Worm (Caenorhabditis elegans) whole organism, L2 larva: ENCODE results near the gene C26B9.3.

Source experiments
- C34F6.9 ChIP-seq: fragments of 150-350 bp; optimal IDR thresholded peaks from 2 replicates; lab custom pipeline; 2014; ENCODE audit warnings: missing biosample characterization, missing genetic modification characterization
- F13H6.1 ChIP-seq: sonication (generic microtip); optimal IDR thresholded peaks from 2 replicates; lab custom pipeline; 2016; ENCODE audit warnings: missing genetic modification characterization, missing compliant biosample characterization
- alr-1 ChIP-seq: fragments of 150-350 bp; optimal IDR thresholded peaks from 2 replicates; lab custom pipeline; 2014; ENCODE audit warnings: missing biosample characterization, missing genetic modification characterization
- aly-2 ChIP-seq: fragments of 150-350 bp; optimal IDR thresholded peaks from 2 replicates; lab custom pipeline; 2014; ENCODE audit warnings: missing biosample characterization, missing genetic modification characterization
- ama-1 ChIP-seq: fragments of 150-350 bp; optimal IDR thresholded peaks from 2 replicates; lab custom pipeline; 2018; ENCODE audit warnings: inconsistent platforms
- blmp-1 ChIP-seq: sonication (generic microtip); optimal IDR thresholded peaks from 2 replicates; lab custom pipeline; 2017; ENCODE audit warnings: missing genetic modification characterization, mild to moderate bottlenecking, missing compliant biosample characterization, antibody characterized with exemption, moderate library complexity; ENCODE audit not compliant: insufficient read depth
- ceh-16 ChIP-seq: fragments of 150-350 bp; optimal IDR thresholded peaks from 2 replicates; lab custom pipeline; 2014; ENCODE audit warnings: missing biosample characterization, missing genetic modification characterization
- crh-2 ChIP-seq: sonication (generic microtip); optimal IDR thresholded peaks from 2 replicates; lab custom pipeline; 2017; ENCODE audit warnings: missing biosample characterization, missing genetic modification characterization
- dmd-4 ChIP-seq: sonication (generic microtip); optimal IDR thresholded peaks from 2 replicates; lab custom pipeline; 2017; ENCODE audit warnings: missing biosample characterization, missing genetic modification characterization
- egl-27 ChIP-seq: sonication (generic microtip); optimal IDR thresholded peaks from 3 replicates; lab custom pipeline; 2017; ENCODE audit warnings: missing biosample characterization, missing genetic modification reagents, missing genetic modification characterization
- elt-1 ChIP-seq: fragments of 150-350 bp; optimal IDR thresholded peaks from 2 replicates; lab custom pipeline; 2014; ENCODE audit warnings: missing biosample characterization, missing genetic modification characterization
- elt-3 ChIP-seq: sonication (generic microtip); optimal IDR thresholded peaks from 2 replicates; lab custom pipeline; 2017; ENCODE audit warnings: missing biosample characterization, missing genetic modification characterization
- fos-1 ChIP-seq: fragments of 150-350 bp; optimal IDR thresholded peaks from 2 replicates; lab custom pipeline; 2014; ENCODE audit warnings: missing biosample characterization, missing genetic modification characterization
- lin-11 ChIP-seq: fragments of 150-350 bp; sonication (generic microtip); optimal IDR thresholded peaks from 2 replicates; lab custom pipeline; 2014; ENCODE audit warnings: missing biosample characterization, missing genetic modification characterization, inconsistent platforms, mixed read lengths
- lin-13 ChIP-seq: fragments of 150-350 bp; optimal IDR thresholded peaks from 2 replicates; lab custom pipeline; 2014; ENCODE audit warnings: missing biosample characterization, missing genetic modification reagents, missing genetic modification characterization
- lin-39 ChIP-seq: fragments of 150-350 bp; optimal IDR thresholded peaks from 2 replicates; lab custom pipeline; 2014; ENCODE audit warnings: missing biosample characterization, missing genetic modification reagents, missing genetic modification characterization
- lsy-2 ChIP-seq, 2 experiments: fragments of 150-350 bp in 1 of 2; sonication (generic microtip) in 1 of 2; optimal IDR thresholded peaks; 2 replicates each; lab custom pipeline; 2014 to 2017; ENCODE audit warnings: missing biosample characterization in 2 of 2, missing genetic modification characterization in 2 of 2
- mab-5 ChIP-seq: fragments of 150-350 bp; optimal IDR thresholded peaks from 2 replicates; lab custom pipeline; 2014; ENCODE audit warnings: missing biosample characterization, missing genetic modification characterization
- mbf-1 ChIP-seq: sonication (generic microtip); optimal IDR thresholded peaks from 2 replicates; lab custom pipeline; 2017; ENCODE audit warnings: missing biosample characterization, missing genetic modification characterization
- mdl-1 ChIP-seq, 2 experiments: fragments of 150-350 bp in 1 of 2; sonication (generic microtip) in 1 of 2; optimal IDR thresholded peaks; 2 replicates each; lab custom pipeline; 2017; ENCODE audit warnings: missing biosample characterization in 2 of 2, missing genetic modification characterization in 2 of 2
- nhr-12 ChIP-seq: fragments of 150-350 bp; optimal IDR thresholded peaks from 2 replicates; lab custom pipeline; 2014; ENCODE audit warnings: missing biosample characterization, missing genetic modification characterization
- nhr-129 ChIP-seq: fragments of 150-350 bp; optimal IDR thresholded peaks from 2 replicates; lab custom pipeline; 2014; ENCODE audit warnings: missing biosample characterization, missing genetic modification characterization
- nhr-23 ChIP-seq: fragments of 150-350 bp; optimal IDR thresholded peaks from 2 replicates; lab custom pipeline; 2014; ENCODE audit warnings: missing biosample characterization, missing genetic modification reagents, missing genetic modification characterization
- nhr-237 ChIP-seq: fragments of 150-350 bp; optimal IDR thresholded peaks from 2 replicates; lab custom pipeline; 2014; ENCODE audit warnings: missing biosample characterization, missing genetic modification characterization
- nhr-6 ChIP-seq: fragments of 150-350 bp; optimal IDR thresholded peaks from 2 replicates; lab custom pipeline; 2014; ENCODE audit warnings: missing biosample characterization, missing genetic modification characterization
- nhr-77 ChIP-seq: fragments of 150-350 bp; optimal IDR thresholded peaks from 2 replicates; lab custom pipeline; 2014; ENCODE audit warnings: missing biosample characterization, missing genetic modification characterization
- peb-1 ChIP-seq: fragments of 150-350 bp; optimal IDR thresholded peaks from 2 replicates; lab custom pipeline; 2014; ENCODE audit warnings: missing biosample characterization, missing genetic modification characterization
- skn-1 ChIP-seq: sonication (generic microtip); optimal IDR thresholded peaks from 2 replicates; lab custom pipeline; 2017; ENCODE audit warnings: missing biosample characterization, missing genetic modification characterization
- sma-3 ChIP-seq: sonication (generic microtip); optimal IDR thresholded peaks from 2 replicates; lab custom pipeline; 2016; ENCODE audit warnings: missing genetic modification reagents, missing genetic modification characterization, missing compliant biosample characterization
- snpc-4 ChIP-seq: fragments of 150-350 bp; optimal IDR thresholded peaks from 2 replicates; lab custom pipeline; 2014; ENCODE audit warnings: missing biosample characterization, missing genetic modification characterization
- unc-62 ChIP-seq: fragments of 150-350 bp; optimal IDR thresholded peaks from 2 replicates; lab custom pipeline; 2014; ENCODE audit warnings: missing biosample characterization, missing genetic modification reagents, missing genetic modification characterization
- ztf-1 ChIP-seq: fragments of 200-800 bp; sonication (Bioruptor generic); conservative IDR thresholded peaks from 2 replicates; pipeline ENCODE4 v1.3.6; 2022; ENCODE audit warnings: missing genetic modification characterization, missing compliant biosample characterization
- ztf-11 ChIP-seq: sonication (generic microtip); optimal IDR thresholded peaks from 2 replicates; lab custom pipeline; 2017; ENCODE audit warnings: missing biosample characterization, missing genetic modification characterization

The C26B9.3 gene

DNA sequence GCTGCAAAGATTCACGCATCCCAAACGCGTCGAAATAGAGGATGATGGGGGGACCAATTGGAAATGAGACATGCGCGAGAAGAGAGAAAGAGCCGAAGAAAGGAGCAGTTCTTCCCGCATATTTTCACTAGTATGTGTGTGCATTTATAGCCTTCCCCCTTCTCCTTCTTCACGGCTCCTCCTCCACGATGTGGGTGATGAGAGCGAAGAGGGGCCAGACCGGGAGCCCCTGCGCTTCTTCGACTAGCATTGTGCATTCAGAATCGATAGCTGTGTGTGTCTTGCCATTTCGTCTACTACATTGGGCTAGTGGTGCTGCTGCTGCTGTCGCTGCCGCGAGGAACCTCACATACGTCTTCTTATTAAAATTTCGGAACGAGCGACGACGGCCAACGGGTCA lies 30.1 kb downstream of the C26B9.3 start, which contains the start of gene jkk-1 (continued):
- peak; percentile 53 for TF ChIP-seq crh-2

DNA sequence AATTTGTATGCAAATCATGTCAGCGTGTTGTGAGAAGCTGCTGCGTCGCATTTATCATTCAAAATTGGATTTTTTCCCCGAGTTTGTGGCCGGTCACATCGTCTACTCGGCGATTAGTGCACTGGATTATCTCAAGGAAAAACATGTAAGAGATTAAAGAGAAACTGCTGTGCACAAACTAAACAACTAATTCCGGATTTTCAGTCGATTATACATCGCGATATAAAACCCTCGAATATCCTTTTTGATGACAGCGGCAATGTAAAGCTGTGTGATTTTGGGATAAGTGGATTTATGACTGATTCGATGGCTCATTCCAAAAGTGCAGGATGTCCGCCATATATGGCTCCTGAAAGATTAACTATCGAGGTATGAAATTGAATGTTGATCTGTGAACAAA lies 32.5 kb downstream of the C26B9.3 start:
- TF ChIP-seq nhr-23 (no peak), ama-1 (lab: Kevin White, UChicago) (no peak), crh-2 (no peak), dmd-4 (tag; lab: Kevin White, UChicago) (no peak), ceh-16 (no peak), unc-62 (GFP tag; lab: Kevin White, UChicago) (no peak), skn-1 (tag; lab: Kevin White, UChicago) (no peak), F13H6.1 (tag; lab: Kevin White, UChicago) (no peak)

DNA sequence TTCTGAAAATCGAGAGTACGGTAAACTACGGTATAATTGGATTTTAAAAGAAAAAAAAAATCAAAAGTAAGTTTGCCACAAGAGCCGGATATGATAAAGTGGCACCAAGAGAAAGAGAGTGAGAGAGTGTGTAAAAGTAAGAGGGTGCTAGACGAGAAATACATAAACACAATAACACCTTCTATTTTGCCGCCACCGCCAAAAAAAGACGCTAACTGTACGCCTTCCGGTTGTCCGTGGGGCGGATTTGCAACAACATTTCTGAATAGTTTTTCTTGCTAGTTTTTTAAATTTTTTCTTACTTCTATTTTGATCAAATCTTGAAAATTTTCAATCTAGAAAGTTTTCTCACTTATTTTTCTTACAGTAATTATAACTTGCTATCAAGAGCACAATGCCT lies 34.5 kb downstream of the C26B9.3 start, which contains the start of gene F35C8.8:
Gene F35C8.8, minus strand, starts transcription at position 2 of the 400 bp plus-strand sequence.
- TF ChIP-seq alr-1 (tag; lab: Kevin White, UChicago): no peak
- TF ChIP-seq nhr-6 (tag; lab: Kevin White, UChicago): no peak
- TF ChIP-seq dmd-4 (tag; lab: Kevin White, UChicago): no peak
- no peak for TF ChIP-seq mab-5 (tag; lab: Kevin White, UChicago)

DNA sequence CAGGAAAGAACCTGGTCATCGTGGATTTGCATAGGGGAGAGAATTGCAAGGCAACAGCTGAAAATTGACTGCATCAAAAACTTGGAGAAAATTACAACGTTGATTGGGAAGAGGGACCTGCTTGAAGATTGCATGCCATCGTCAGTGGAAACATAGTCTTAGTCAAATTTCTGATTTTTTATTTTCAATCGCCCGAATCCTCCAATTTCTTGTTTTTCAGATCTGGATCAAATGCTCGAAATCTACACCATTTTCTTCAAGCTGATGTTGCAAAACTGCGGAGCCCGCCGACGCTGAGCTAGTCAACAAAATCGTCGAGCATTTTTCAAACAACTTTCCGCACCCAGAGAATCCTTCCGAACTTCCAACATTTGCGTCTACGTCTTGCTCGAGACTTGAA lies 35.5 kb downstream of the C26B9.3 start:
- no peak for TF ChIP-seq lin-13 (GFP tag; lab: Kevin White, UChicago)
- no peak for TF ChIP-seq nhr-23
- TF ChIP-seq mab-5 (tag; lab: Kevin White, UChicago): no peak
- TF ChIP-seq C34F6.9: no peak
- TF ChIP-seq egl-27 (tag; lab: Kevin White, UChicago): no peak
- no peak for TF ChIP-seq ztf-1 (GFP tag; lab: Robert Waterston, UW)
- no peak for TF ChIP-seq elt-3 (tag; lab: Kevin White, UChicago)
- no peak for TF ChIP-seq nhr-129 (tag; lab: Kevin White, UChicago)
- no peak for TF ChIP-seq nhr-237
- no peak for TF ChIP-seq ztf-11 (tag; lab: Kevin White, UChicago)
- TF ChIP-seq mdl-1 (tag; optimal IDR thresholded peaks at IDR 0.05; lab: Kevin White, UChicago): no peak
- no peak for TF ChIP-seq sma-3
- TF ChIP-seq lin-39: no peak
- TF ChIP-seq unc-62 (GFP tag; lab: Kevin White, UChicago): no peak
- TF ChIP-seq, all 48 proteins: peak for 0

DNA sequence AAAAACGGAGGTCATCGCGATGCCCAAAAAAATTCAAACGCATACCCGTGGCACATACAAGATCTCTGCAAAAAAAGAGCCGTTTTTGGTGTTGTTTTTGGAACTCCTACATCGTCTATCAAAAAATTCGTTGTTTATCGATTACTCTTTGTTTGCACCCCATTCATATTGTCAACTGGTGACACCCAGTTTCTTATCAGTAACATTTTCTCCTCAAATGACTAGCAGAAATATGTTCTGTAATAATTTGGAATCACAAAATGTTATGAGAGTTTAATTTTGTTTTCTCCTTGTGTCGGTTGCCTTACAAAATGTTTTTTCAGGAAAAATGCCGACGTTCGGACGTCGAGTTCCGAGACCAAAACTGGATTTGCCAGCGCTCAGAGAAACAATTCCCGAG lies 36.6 kb downstream of the C26B9.3 start, which contains the start of gene sek-4:
Gene sek-4, plus strand, starts transcription at position 318 of the 400 bp plus-strand sequence.
- TF ChIP-seq fos-1: peak; percentile 49
- TF ChIP-seq nhr-129 (tag; lab: Kevin White, UChicago): no peak

DNA sequence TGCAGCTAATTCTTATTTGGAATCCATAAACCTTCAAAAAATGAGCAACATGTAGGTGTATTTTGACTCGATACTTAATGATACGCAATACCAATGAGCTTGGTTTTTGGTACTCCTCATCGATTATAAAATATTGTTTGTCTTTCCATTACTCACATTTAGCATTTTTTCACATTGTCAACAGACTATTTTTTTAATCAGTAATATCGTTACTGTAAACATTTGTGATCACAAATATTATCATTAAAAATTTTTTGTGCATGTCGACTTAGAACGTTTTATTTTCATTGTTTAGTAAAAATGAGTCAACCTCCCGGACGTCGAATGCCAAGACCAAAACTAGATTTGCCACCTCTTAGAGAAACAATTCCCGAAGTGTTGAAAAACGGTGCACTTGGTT lies 39.2 kb downstream of the C26B9.3 start, which contains the start of gene sek-5:
Gene sek-5, plus strand, starts transcription at position 301 of the 400 bp plus-strand sequence.
- TF ChIP-seq peb-1 (tag; lab: Kevin White, UChicago) (no peak), sma-3 (no peak), egl-27 (tag; lab: Kevin White, UChicago) (no peak), elt-1 (no peak), crh-2 (no peak), mbf-1 (no peak), fos-1 (no peak), nhr-12 (tag; lab: Kevin White, UChicago) (no peak), aly-2 (tag; lab: Kevin White, UChicago) (no peak), elt-3 (tag; lab: Kevin White, UChicago) (no peak), nhr-237 (no peak), nhr-23 (no peak), lin-11 (tag; lab: Kevin White, UChicago) (no peak), skn-1 (tag; lab: Kevin White, UChicago) (no peak), mdl-1 (tag; optimal IDR thresholded peaks at IDR 0.05; lab: Kevin White, UChicago) (no peak), snpc-4 (tag; lab: Kevin White, UChicago) (no peak), nhr-77 (tag; lab: Kevin White, UChicago) (no peak), blmp-1 (no peak)

DNA sequence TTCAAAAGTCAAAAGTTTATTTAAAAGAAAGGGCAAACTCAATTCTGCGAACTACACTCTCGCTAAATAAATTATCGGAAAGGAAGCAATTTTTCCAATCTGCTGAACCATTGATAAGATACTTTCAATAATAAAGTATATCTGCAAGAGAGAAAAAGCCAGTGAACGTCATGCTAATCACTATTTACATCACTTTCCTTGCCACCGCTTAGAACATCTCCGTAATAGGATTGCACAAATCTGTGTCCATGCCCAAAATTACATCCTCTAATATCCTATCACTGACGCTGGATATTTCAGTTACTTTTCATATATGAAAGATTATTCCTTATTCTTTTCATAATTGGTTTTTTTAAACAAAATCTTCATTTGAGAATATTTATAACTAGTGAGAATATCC lies 44.7 kb downstream of the C26B9.3 start:
- no peak for TF ChIP-seq fos-1
- TF ChIP-seq elt-3 (tag; lab: Kevin White, UChicago): no peak
- no peak for TF ChIP-seq unc-62 (GFP tag; lab: Kevin White, UChicago)
- TF ChIP-seq blmp-1: no peak
- no peak for TF ChIP-seq lsy-2 (tag; optimal IDR thresholded peaks at IDR 0.05; lab: Kevin White, UChicago)
- no peak for TF ChIP-seq skn-1 (tag; lab: Kevin White, UChicago)
- no peak for TF ChIP-seq peb-1 (tag; lab: Kevin White, UChicago)
- TF ChIP-seq, all 48 proteins: peak for 0
